Fruit fly (Drosophila melanogaster) Kc167 (cell line): ENCODE results near the gene CG31674.

ENCODE experiments used
- Myc ChIP-seq: fragments of >200 bp; optimal IDR thresholded peaks from 2 replicates; lab custom pipeline; 2017; ENCODE audit warnings: missing external identifiers
- Sin3A ChIP-seq: fragments of >200 bp; optimal IDR thresholded peaks from 2 replicates; lab custom pipeline; 2018; ENCODE audit warnings: missing external identifiers
- h ChIP-seq: fragments of >200 bp; optimal IDR thresholded peaks from 3 replicates; lab custom pipeline; 2018; ENCODE audit warnings: missing external identifiers
- insv ChIP-seq: fragments of >200 bp; optimal IDR thresholded peaks from 3 replicates; lab custom pipeline; 2018; ENCODE audit warnings: missing external identifiers
- psq ChIP-seq: fragments of >200 bp; optimal IDR thresholded peaks from 2 replicates; lab custom pipeline; 2017; ENCODE audit warnings: missing external identifiers
- ttk ChIP-seq: sonication (Bioruptor generic); optimal IDR thresholded peaks from 2 replicates; lab custom pipeline; 2017; ENCODE audit warnings: missing external identifiers

Gene CG31674

DNA sequence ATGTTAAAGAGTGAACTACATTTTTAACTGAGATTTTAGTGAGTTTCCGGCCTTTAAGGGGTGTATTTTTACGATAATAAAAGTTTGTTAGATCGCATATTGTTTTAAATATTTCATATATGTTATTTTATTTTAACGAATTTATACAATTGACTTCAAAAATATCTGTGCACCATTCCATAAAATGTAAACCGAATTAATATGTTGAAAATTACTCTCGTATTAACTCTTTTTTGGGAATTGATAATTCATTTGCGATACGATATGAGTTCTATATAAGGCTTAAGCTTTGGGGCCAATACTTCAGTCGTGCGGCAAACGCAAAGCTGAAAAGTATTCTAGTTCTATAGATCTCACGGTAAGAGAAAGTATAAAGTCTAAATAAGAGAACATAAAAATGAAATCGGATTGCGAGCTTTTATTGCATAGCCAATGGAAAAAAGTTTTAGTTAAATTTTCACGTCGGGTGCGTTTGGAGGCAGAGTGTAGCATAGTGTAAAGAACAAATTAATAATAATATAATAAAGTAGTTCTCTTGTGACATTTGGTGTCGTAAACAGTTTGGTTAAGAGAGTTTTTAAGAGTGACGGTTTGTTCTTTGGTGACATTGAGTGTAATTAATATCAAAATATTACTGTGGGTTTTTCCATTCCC, 6.8 kb upstream of the CG31674 start:
- TF ChIP-seq insv (lab: Kevin White, UChicago) = no peak
- no peak for TF ChIP-seq Sin3A (lab: Kevin White, UChicago)
- TF ChIP-seq Myc = no peak
- no peak for TF ChIP-seq ttk
- no peak for TF ChIP-seq psq (lab: Kevin White, UChicago)
- no peak for TF ChIP-seq h (lab: Kevin White, UChicago)

DNA sequence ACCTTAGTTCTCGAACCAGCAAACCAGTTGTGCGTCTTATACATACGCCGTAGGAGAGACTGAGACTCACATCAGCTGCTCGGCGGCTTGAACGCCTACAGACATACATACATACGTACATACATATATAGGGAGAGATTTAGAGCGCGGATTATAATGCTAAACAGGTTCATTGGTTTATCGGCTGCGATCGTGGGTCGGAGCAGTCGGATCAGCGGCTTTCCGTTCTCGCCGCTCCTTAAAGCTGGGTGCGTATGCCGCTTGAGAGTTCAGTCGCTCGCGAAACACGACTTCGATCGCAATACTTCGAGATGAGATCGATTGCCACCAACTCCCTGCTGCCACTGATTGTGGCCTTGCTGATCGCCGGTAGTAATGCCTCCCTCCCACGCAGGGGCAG, 5.8 kb upstream of the CG31674 start:
- no peak for TF ChIP-seq ttk
- TF ChIP-seq psq (lab: Kevin White, UChicago) = no peak
- TF ChIP-seq insv (lab: Kevin White, UChicago) = no peak
- TF ChIP-seq h (lab: Kevin White, UChicago) = no peak
- no peak for TF ChIP-seq Sin3A (lab: Kevin White, UChicago)
- TF ChIP-seq Myc = no peak

DNA sequence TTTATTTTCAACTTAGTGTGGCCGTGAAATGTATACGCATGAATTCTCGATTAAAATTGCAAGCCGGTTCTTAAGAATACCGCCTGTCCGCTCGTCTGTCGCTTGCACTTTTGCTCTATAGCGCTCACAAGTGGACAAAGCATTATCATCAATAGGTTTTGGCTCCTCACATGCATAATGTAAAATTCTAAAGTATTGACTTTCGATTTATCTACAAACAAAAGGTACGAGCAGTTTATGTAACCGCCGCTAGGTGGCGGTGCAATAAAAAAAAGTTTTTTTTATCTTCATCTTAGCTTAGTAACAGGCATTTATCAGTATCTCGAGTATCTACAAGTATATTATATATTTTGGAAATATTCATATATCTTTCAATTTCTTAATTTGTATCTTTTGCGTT, 4.8 kb upstream of the CG31674 start:
- TF ChIP-seq h (lab: Kevin White, UChicago) (no peak), insv (lab: Kevin White, UChicago) (no peak), psq (lab: Kevin White, UChicago) (no peak), ttk (no peak), Sin3A (lab: Kevin White, UChicago) (no peak), Myc (no peak)

DNA sequence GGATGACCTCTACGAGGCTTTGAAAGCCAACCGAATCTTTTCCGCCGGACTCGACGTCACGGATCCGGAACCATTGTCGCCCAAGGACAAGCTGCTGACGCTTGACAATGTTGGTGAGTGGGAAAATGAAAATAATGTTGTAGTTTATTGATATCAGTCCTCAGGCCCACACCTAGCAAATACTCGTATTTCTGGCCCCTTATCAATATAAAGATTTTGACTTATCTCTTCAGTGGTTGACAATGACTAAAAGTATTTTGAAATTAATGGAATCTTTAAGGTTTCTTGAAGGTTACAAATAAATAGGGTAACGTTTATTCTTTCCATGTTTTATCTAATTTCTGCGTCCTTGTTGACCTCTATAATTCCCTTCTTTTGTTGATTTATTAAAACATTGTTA, 4.0 kb upstream of the CG31674 start:
- TF ChIP-seq Myc = no peak
- no peak for TF ChIP-seq ttk
- no peak for TF ChIP-seq insv (lab: Kevin White, UChicago)
- TF ChIP-seq h (lab: Kevin White, UChicago) = no peak
- TF ChIP-seq psq (lab: Kevin White, UChicago) = no peak
- TF ChIP-seq Sin3A (lab: Kevin White, UChicago) = no peak

DNA sequence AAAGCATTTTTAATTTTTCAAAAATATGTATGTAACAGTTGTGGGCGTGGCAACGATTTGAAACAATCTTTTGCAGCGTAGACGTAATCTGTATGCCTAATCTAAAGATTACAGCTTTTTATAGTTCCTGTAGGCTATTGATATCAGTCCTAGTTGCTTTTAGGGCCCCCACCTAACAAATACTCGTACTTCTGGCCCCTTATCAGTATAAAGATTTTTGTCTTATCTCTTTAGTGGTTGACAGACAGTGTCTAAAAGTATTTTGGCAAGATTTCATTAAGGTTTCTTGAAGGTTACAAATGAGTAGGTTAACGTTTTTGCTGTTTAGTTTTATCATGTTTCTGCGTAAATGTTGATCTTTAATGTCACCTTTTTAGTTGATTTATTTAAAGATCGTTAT, 2.4 kb upstream of the CG31674 start:
- no peak for TF ChIP-seq psq (lab: Kevin White, UChicago)
- no peak for TF ChIP-seq ttk
- no peak for TF ChIP-seq Myc
- no peak for TF ChIP-seq insv (lab: Kevin White, UChicago)
- TF ChIP-seq Sin3A (lab: Kevin White, UChicago) = no peak
- no peak for TF ChIP-seq h (lab: Kevin White, UChicago)

DNA sequence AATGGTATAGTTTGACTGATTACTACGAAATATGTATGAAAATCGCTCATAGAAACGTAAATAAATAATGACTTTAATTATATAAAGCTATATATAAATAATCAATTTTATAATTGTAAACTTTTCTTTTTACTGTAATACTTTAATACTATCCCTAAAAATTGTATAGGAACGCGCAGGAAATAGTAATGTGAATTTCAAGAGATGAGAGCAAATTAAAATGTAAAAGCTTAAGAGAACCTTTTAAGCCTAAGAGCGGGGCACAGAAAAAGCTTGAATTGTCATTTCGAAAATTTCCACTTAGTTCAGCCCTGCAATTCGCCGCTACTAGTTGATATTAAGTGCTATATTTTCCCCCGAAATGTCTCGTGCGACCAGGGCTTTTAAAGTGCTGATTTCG, 1.8 kb upstream of the CG31674 start, which contains the start of gene CG31673:
CG31673 (plus strand) TSS at position 301 of the 400 bp plus-strand sequence.
- TF ChIP-seq insv (lab: Kevin White, UChicago) (no peak), ttk (no peak), Sin3A (lab: Kevin White, UChicago) (no peak), h (lab: Kevin White, UChicago) (no peak), Myc (no peak), psq (lab: Kevin White, UChicago) (no peak)

DNA sequence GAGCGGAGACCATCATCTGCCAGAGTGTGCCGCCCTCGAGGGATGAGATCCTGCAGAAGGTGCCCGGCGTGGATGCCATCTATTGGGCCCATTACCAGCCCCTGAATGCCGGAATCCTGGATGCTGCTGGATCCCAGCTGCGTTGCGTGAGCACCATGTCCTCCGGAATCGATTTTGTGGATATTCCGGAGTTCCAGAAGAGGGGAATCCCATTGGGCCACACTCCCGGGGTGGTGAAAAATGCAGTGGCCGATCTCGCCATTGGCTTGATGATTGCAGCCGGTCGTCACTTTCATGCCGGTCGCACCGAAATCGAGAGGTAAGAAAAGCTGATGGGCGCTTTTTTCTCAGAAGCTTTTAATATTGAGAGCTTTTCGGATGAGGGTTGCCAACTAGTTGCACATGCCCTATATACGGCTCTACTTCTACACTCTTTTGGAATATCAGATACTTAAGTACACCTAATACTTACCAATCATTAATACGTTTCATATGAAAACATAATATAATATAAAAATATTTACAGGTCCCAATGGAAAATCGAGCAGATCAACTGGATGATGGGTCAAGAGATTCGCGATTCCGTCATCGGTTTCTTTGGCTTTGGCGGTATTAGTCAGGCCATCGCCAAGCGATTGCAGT, 1.2 kb upstream of the CG31674 start:
- TF ChIP-seq Sin3A (lab: Kevin White, UChicago) (no peak), ttk (no peak), h (lab: Kevin White, UChicago) (no peak), Myc (no peak), psq (lab: Kevin White, UChicago) (no peak), insv (lab: Kevin White, UChicago) (no peak)

DNA sequence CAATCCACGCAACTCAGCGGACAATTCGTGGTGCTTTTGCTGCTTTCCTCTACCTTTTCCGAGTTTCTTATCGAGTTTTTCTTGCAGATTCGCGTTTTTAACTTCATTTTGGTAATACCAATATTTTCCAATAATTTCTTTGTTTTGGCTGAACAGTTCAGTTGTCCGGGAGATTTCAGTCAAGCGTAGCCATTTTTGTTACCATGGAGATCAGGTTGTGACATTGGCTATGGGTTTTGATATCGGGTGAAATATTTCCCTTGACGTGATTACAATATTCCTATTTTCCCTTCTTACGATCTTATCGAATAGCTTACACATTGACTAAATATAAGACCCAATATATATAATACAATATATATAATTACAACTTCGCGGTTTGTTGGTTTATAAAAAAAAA, 4.4 kb downstream of the CG31674 start, which contains the start of gene Oseg5:
Oseg5 (minus strand) TSS at position 340 of the 400 bp plus-strand sequence.
- no peak for TF ChIP-seq psq (lab: Kevin White, UChicago)
- no peak for TF ChIP-seq Sin3A (lab: Kevin White, UChicago)
- TF ChIP-seq insv (lab: Kevin White, UChicago) = no peak

DNA sequence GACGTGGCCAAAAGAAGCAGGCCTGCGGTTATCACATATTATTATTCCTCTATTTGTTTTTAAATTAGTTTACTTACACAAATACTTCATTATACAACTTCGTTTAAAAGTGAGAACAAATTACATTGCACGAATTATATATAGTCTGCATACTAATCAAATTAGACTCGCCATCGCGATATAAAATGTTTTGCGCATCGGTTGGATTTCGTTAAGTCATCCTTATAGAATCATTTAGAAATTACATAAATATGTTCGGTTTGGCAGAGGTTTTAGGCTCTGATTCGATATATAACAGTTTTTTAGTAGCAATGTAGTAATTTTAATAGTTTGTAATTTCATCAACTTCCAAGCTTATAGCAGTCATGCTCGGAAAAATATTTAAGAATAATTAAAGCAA, 6.8 kb downstream of the CG31674 start, which contains the start of gene Spn38F:
Spn38F (minus strand) TSS at position 101 of the 400 bp plus-strand sequence.
- TF ChIP-seq ttk (no peak), h (lab: Kevin White, UChicago) (no peak)

DNA sequence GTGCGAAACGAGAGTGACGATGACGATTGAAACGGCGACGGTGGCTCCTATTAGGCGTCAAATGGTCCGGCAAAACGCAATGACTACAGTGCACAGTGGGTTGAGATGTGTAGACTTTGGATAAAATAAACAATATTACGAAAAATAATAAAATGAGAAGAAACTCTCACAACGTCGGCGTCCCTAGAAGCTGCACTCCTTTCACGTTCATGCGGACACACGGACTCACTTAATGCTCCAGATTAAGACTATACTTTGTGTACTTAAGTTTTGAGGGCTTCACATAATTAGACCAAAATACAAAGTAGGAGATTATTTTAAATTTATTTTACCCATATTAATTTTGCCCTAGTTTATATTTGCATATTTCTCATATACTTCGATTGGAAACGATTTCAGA, 8.9 kb downstream of the CG31674 start:
- TF ChIP-seq Myc = no peak
- TF ChIP-seq h (lab: Kevin White, UChicago) = no peak
- no peak for TF ChIP-seq insv (lab: Kevin White, UChicago)

DNA sequence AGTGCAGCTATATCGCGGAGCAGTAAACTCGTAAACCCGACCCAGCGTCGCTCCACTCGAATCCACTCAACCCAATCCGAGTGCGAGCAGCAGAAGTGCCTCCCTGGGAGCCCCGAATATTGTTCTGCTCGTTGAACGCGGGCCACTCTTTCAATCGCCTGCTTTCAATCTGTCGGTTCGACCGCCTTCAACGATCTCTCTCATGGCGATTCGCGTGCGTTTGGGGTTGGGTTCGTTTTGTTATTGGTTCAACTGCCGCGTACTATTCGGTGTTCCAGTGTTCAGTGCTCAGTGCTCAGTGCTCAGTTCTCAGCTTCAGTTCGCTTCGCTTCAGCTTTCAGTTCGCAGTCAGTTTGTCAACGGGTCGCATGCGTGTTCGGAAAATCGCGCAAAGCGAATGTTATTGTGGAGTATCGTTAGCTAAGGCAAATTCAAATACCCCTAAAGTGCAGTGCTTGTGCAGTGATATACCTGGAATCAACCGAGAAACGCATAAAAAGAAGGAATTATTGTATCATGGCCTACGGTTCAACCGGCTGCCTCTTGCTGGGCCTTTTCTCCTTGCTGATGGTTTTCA, 9.5 kb downstream of the CG31674 start, which contains the start of gene CG31676:
CG31676 (plus strand) TSS at position 289 of the 577 bp plus-strand sequence.
- TF ChIP-seq insv (lab: Kevin White, UChicago) (no peak), Sin3A (lab: Kevin White, UChicago) (no peak), Myc (no peak), h (lab: Kevin White, UChicago) (no peak), ttk (no peak), psq (lab: Kevin White, UChicago) (no peak)

DNA sequence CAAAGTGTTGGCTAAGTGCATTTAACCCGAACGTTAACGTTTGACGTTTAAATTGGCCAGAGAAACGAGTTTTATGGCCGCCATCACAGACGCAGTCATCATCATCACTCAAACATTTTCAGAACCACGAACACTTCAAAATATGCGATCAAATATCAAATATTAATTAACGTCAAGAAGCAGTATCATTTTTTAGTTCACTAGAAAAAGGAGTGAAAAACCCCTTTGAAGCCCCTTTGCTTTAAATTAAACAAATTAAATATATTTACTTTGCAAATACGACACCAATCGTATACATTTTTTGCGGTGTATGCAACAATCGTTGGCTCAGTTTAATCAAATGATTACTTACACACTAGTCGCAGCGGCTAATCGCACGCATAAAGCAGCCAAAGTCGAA, 13.3 kb downstream of the CG31674 start:
- TF ChIP-seq Sin3A (lab: Kevin White, UChicago) = no peak
- TF ChIP-seq h (lab: Kevin White, UChicago) = no peak
- TF ChIP-seq ttk = no peak
- no peak for TF ChIP-seq insv (lab: Kevin White, UChicago)
- no peak for TF ChIP-seq Myc
- TF ChIP-seq psq (lab: Kevin White, UChicago) = no peak
